Worm (Caenorhabditis elegans): ENCODE measurements around the gene Y38A10A.2.

The Y38A10A.2 gene

ce11 chrV:6101243-6101898, 38.1 kb upstream of the Y38A10A.2 start:
- TF ChIP-seq K09A11.1 (tag; optimal IDR thresholded peaks at IDR 0.05; ENCODE audit: insufficient read depth), result no peak
- TF ChIP-seq ets-4 (tag; optimal IDR thresholded peaks at IDR 0.05), result no peak
- TF ChIP-seq hlh-8 (tag; optimal IDR thresholded peaks at IDR 0.05), result no peak
- TF ChIP-seq pax-1 (tag; optimal IDR thresholded peaks at IDR 0.05), result peak; percentile 10

ce11 chrV:6100492-6101004, 37.3 kb upstream of the Y38A10A.2 start, which contains the start of gene crt-1:
TSS of gene crt-1 (minus strand) at chrV:6100542.
- peak; percentile 16 for TF ChIP-seq ama-1 (optimal IDR thresholded peaks at IDR 0.05)
- peak; percentile 39; the same call in 1 of the 2 replicates for TF ChIP-seq sox-2 (GFP tag; IDR thresholded peaks at IDR 0.05)
- peak; percentile 92 for TF ChIP-seq pax-1 (tag; optimal IDR thresholded peaks at IDR 0.05)
- no peak for TF ChIP-seq fax-1 (tag; optimal IDR thresholded peaks at IDR 0.05)
- TF ChIP-seq ref-2 (tag; optimal IDR thresholded peaks at IDR 0.05), result peak; percentile 84
- TF ChIP-seq ceh-2 (tag; optimal IDR thresholded peaks at IDR 0.05), result peak; percentile 51
- TF ChIP-seq elt-4 (tag; optimal IDR thresholded peaks at IDR 0.05), result no peak
- TF ChIP-seq zip-5 (tag; optimal IDR thresholded peaks at IDR 0.05), result no peak
- TF ChIP-seq pag-3 (tag; optimal IDR thresholded peaks at IDR 0.05; ENCODE audit: borderline replicate concordance), result no peak
- TF ChIP-seq K02D7.2 (tag; optimal IDR thresholded peaks at IDR 0.05), result no peak
- TF ChIP-seq pha-4 (tag; optimal IDR thresholded peaks at IDR 0.05), result no peak
- TF ChIP-seq sox-4 (tag; optimal IDR thresholded peaks at IDR 0.05), result no peak
- no peak for TF ChIP-seq pat-9 (tag; optimal IDR thresholded peaks at IDR 0.05)
- TF ChIP-seq madf-2 (tag; optimal IDR thresholded peaks at IDR 0.05), result peak; percentile 12
- peak; percentile 56 for TF ChIP-seq ceh-34 (tag; optimal IDR thresholded peaks at IDR 0.05)
- TF ChIP-seq C08G9.2 (tag; optimal IDR thresholded peaks at IDR 0.05), result no peak
- TF ChIP-seq ceh-19 (GFP tag; optimal IDR thresholded peaks at IDR 0.05), result no peak
- no peak for TF ChIP-seq nhr-232 (tag; optimal IDR thresholded peaks at IDR 0.05)
- TF ChIP-seq hlh-30 (tag; optimal IDR thresholded peaks at IDR 0.05; ENCODE audit: insufficient read depth), result peak; percentile 75
- TF ChIP-seq sdc-2 (tag; optimal IDR thresholded peaks at IDR 0.05), result peak; percentile 15
- TF ChIP-seq ceh-14 (tag; optimal IDR thresholded peaks at IDR 0.05), result peak; percentile 55
- TF ChIP-seq lin-11 (tag; optimal IDR thresholded peaks at IDR 0.05), result no peak
- TF ChIP-seq dmd-4 (tag; optimal IDR thresholded peaks at IDR 0.05; ENCODE audit: borderline replicate concordance), result no peak
- no peak for TF ChIP-seq F13H6.1 (tag; optimal IDR thresholded peaks at IDR 0.05)
- no peak for TF ChIP-seq ceh-24 (tag; optimal IDR thresholded peaks at IDR 0.05)
- no peak for TF ChIP-seq ceh-9 (tag; optimal IDR thresholded peaks at IDR 0.05)
- TF ChIP-seq lim-6 (tag; optimal IDR thresholded peaks at IDR 0.05), result no peak
- no peak for TF ChIP-seq Y22D7AL.16 (tag; optimal IDR thresholded peaks at IDR 0.05)
- peak; percentile 3 for TF ChIP-seq ets-4 (tag; optimal IDR thresholded peaks at IDR 0.05)
- TF ChIP-seq che-1 (tag; optimal IDR thresholded peaks at IDR 0.05), result no peak
- TF ChIP-seq rnt-1 (tag; optimal IDR thresholded peaks at IDR 0.05), result peak; percentile 62
- TF ChIP-seq ceh-18 (tag; optimal IDR thresholded peaks at IDR 0.05), result peak; percentile 48
- TF ChIP-seq ahr-1 (tag; optimal IDR thresholded peaks at IDR 0.05), result no peak
- no peak for TF ChIP-seq ztf-16 (tag; optimal IDR thresholded peaks at IDR 0.05)
- TF ChIP-seq odd-2 (tag; optimal IDR thresholded peaks at IDR 0.05), result no peak
- peak; percentile 83 for TF ChIP-seq unc-55 (GFP tag; optimal IDR thresholded peaks at IDR 0.05)
- TF ChIP-seq eyg-1 (tag; optimal IDR thresholded peaks at IDR 0.05), result no peak
- no peak for TF ChIP-seq ceh-6 (GFP tag; optimal IDR thresholded peaks at IDR 0.05)
- no peak for TF ChIP-seq syd-9 (tag; optimal IDR thresholded peaks at IDR 0.05)
- no peak for TF ChIP-seq T23F11.4 (GFP tag; optimal IDR thresholded peaks at IDR 0.05)
- peak; percentile 1 for TF ChIP-seq pqm-1 (tag; optimal IDR thresholded peaks at IDR 0.05)
- peak; percentile 16 for TF ChIP-seq tbx-7 (tag; optimal IDR thresholded peaks at IDR 0.05)
- TF ChIP-seq pros-1 (tag; optimal IDR thresholded peaks at IDR 0.05), result peak; percentile 52
- peak; percentile 79 for TF ChIP-seq elt-2 (tag; optimal IDR thresholded peaks at IDR 0.05)
- TF ChIP-seq unc-3 (GFP tag; conservative IDR thresholded peaks at IDR 0.05), result no peak
- TF ChIP-seq unc-3 (tag; optimal IDR thresholded peaks at IDR 0.05), result no peak
- no peak for TF ChIP-seq hlh-15 (tag; optimal IDR thresholded peaks at IDR 0.05)
- TF ChIP-seq hlh-6 (tag; optimal IDR thresholded peaks at IDR 0.05), result no peak

Data from whole organism, late embryonic.